Worm (Caenorhabditis elegans) whole organism, late embryonic: ENCODE measurements around the gene lys-10.

ENCODE experiments used
- C08G9.2 ChIP-seq: sonication (generic microtip); optimal IDR thresholded peaks from 2 replicates; lab custom pipeline; 2016; ENCODE audit warnings: mild to moderate bottlenecking, missing genetic modification characterization, moderate library complexity, missing compliant biosample characterization
- F13H6.1 ChIP-seq: sonication (generic microtip); optimal IDR thresholded peaks from 2 replicates; lab custom pipeline; 2016; ENCODE audit warnings: missing genetic modification characterization, missing compliant biosample characterization
- ahr-1 ChIP-seq: sonication (generic microtip); optimal IDR thresholded peaks from 2 replicates; lab custom pipeline; 2016; ENCODE audit warnings: missing genetic modification characterization, missing compliant biosample characterization
- ama-1 ChIP-seq: fragments of 150-350 bp; optimal IDR thresholded peaks from 2 replicates; lab custom pipeline; 2014
- ceh-18 ChIP-seq: sonication (generic microtip); optimal IDR thresholded peaks from 2 replicates; lab custom pipeline; 2016; ENCODE audit warnings: missing genetic modification characterization, missing compliant biosample characterization
- ceh-19 ChIP-seq: fragments of 200-800 bp; sonication (Bioruptor generic); optimal IDR thresholded peaks from 2 replicates; lab custom pipeline; 2018; ENCODE audit warnings: mild to moderate bottlenecking, missing genetic modification characterization, missing compliant biosample characterization
- ceh-2 ChIP-seq: sonication (generic microtip); optimal IDR thresholded peaks from 2 replicates; lab custom pipeline; 2016; ENCODE audit warnings: missing genotype, missing genetic modification characterization, missing compliant biosample characterization
- ceh-22 ChIP-seq: sonication (generic microtip); optimal IDR thresholded peaks from 2 replicates; lab custom pipeline; 2017; ENCODE audit warnings: missing biosample characterization, missing genetic modification characterization
- ceh-30 ChIP-seq: fragments of 150-350 bp; optimal IDR thresholded peaks from 2 replicates; lab custom pipeline; 2014; ENCODE audit warnings: missing biosample characterization, missing genetic modification characterization
- ceh-45 ChIP-seq: fragments of 200-800 bp; sonication (Bioruptor generic); IDR thresholded peaks from 2 replicates; pipeline ENCODE4 v1.3.6; 2022; ENCODE audit warnings: missing genetic modification reagents, missing genetic modification characterization, missing compliant biosample characterization
- che-1 ChIP-seq: sonication (generic microtip); optimal IDR thresholded peaks from 2 replicates; lab custom pipeline; 2016; ENCODE audit warnings: mild to moderate bottlenecking, missing genetic modification characterization, missing compliant biosample characterization
- ets-4 ChIP-seq: sonication (generic microtip); optimal IDR thresholded peaks from 2 replicates; lab custom pipeline; 2016; ENCODE audit warnings: missing genetic modification characterization, missing compliant biosample characterization
- fkh-10 ChIP-seq: fragments of 150-350 bp; optimal IDR thresholded peaks from 2 replicates; lab custom pipeline; 2014; ENCODE audit warnings: missing biosample characterization, missing genetic modification reagents, missing genetic modification characterization
- fkh-6 ChIP-seq: sonication (generic microtip); optimal IDR thresholded peaks from 2 replicates; lab custom pipeline; 2016; ENCODE audit warnings: missing genetic modification characterization, missing compliant biosample characterization
- gmeb-2 ChIP-seq: sonication (generic microtip); optimal IDR thresholded peaks from 2 replicates; lab custom pipeline; 2016; ENCODE audit warnings: missing genetic modification characterization, inconsistent platforms, missing compliant biosample characterization
- hlh-15 ChIP-seq: sonication (generic microtip); optimal IDR thresholded peaks from 2 replicates; lab custom pipeline; 2016; ENCODE audit warnings: missing genetic modification characterization, missing compliant biosample characterization
- hlh-6 ChIP-seq: sonication (generic microtip); optimal IDR thresholded peaks from 2 replicates; lab custom pipeline; 2016; ENCODE audit warnings: missing genotype, missing genetic modification characterization, missing compliant biosample characterization
- hlh-8 ChIP-seq: sonication (generic microtip); optimal IDR thresholded peaks from 2 replicates; lab custom pipeline; 2016; ENCODE audit warnings: missing genotype, missing genetic modification characterization, missing compliant biosample characterization
- lim-6 ChIP-seq: sonication (generic microtip); optimal IDR thresholded peaks from 2 replicates; lab custom pipeline; 2016; ENCODE audit warnings: missing genetic modification characterization, missing compliant biosample characterization
- lin-11 ChIP-seq: fragments of 200-800 bp; sonication (Bioruptor generic); optimal IDR thresholded peaks from 2 replicates; lab custom pipeline; 2018; ENCODE audit warnings: mild to moderate bottlenecking, missing genetic modification characterization, missing compliant biosample characterization
- mec-3 ChIP-seq: sonication (generic microtip); optimal IDR thresholded peaks from 2 replicates; lab custom pipeline; 2016; ENCODE audit warnings: borderline replicate concordance, missing genetic modification characterization, missing compliant biosample characterization
- nfya-1 ChIP-seq: sonication (generic microtip); optimal IDR thresholded peaks from 2 replicates; lab custom pipeline; 2017; ENCODE audit warnings: missing genetic modification characterization, mild to moderate bottlenecking, missing compliant biosample characterization, antibody characterized with exemption, moderate library complexity
- nhr-232 ChIP-seq: sonication (generic microtip); optimal IDR thresholded peaks from 2 replicates; lab custom pipeline; 2016; ENCODE audit warnings: missing genetic modification characterization, missing compliant biosample characterization
- npax-4 ChIP-seq: sonication (generic microtip); optimal IDR thresholded peaks from 2 replicates; lab custom pipeline; 2016; ENCODE audit warnings: missing genetic modification characterization, missing compliant biosample characterization
- pag-3 ChIP-seq: sonication (generic microtip); optimal IDR thresholded peaks from 2 replicates; lab custom pipeline; 2016; ENCODE audit warnings: missing compliant biosample characterization, missing genetic modification characterization, borderline replicate concordance
- pax-1 ChIP-seq: fragments of 150-350 bp; optimal IDR thresholded peaks from 2 replicates; lab custom pipeline; 2014; ENCODE audit warnings: missing biosample characterization, missing genetic modification characterization
- pha-2 ChIP-seq: sonication (generic microtip); optimal IDR thresholded peaks from 2 replicates; lab custom pipeline; 2017; ENCODE audit warnings: mild to moderate bottlenecking, missing genetic modification characterization, missing compliant biosample characterization
- pha-4 ChIP-seq: fragments of 150-350 bp; optimal IDR thresholded peaks from 2 replicates; lab custom pipeline; 2018; ENCODE audit warnings: missing biosample characterization, missing genetic modification reagents, missing genetic modification characterization
- pqm-1 ChIP-seq: sonication (generic microtip); optimal IDR thresholded peaks from 2 replicates; lab custom pipeline; 2016; ENCODE audit warnings: missing genetic modification characterization, missing compliant biosample characterization
- rnt-1 ChIP-seq: sonication (generic microtip); optimal IDR thresholded peaks from 2 replicates; lab custom pipeline; 2016; ENCODE audit warnings: missing genetic modification characterization, missing compliant biosample characterization
- sdc-2 ChIP-seq: sonication (generic microtip); optimal IDR thresholded peaks from 2 replicates; lab custom pipeline; 2016; ENCODE audit warnings: missing genotype, missing genetic modification characterization, missing compliant biosample characterization
- sox-4 ChIP-seq: sonication (generic microtip); optimal IDR thresholded peaks from 2 replicates; lab custom pipeline; 2017; ENCODE audit warnings: mild to moderate bottlenecking, missing genetic modification characterization, inconsistent platforms, missing compliant biosample characterization
- tbx-2 ChIP-seq: sonication (generic microtip); optimal IDR thresholded peaks from 2 replicates; lab custom pipeline; 2016; ENCODE audit warnings: missing genetic modification characterization, missing compliant biosample characterization
- unc-3 ChIP-seq, 2 experiments: fragments of 200-800 bp in 1 of 2; sonication (Bioruptor generic) in 1 of 2; sonication (generic microtip) in 1 of 2; conservative IDR thresholded peaks in 1 of 2; optimal IDR thresholded peaks in 1 of 2; 2 replicates each; pipeline versions ENCODE4 v1.3.6 to Lab custom; 2016 to 2022; ENCODE audit warnings: missing compliant biosample characterization in 2 of 2, missing genetic modification characterization in 2 of 2, missing genetic modification reagents in 1 of 2
- unc-55 ChIP-seq: sonication (generic microtip); optimal IDR thresholded peaks from 2 replicates; lab custom pipeline; 2017; ENCODE audit warnings: missing biosample characterization, missing genetic modification reagents, missing genetic modification characterization
- unc-86 ChIP-seq: sonication (generic microtip); optimal IDR thresholded peaks from 2 replicates; lab custom pipeline; 2016; ENCODE audit warnings: missing genetic modification characterization, missing compliant biosample characterization
- ztf-16 ChIP-seq: sonication (generic microtip); optimal IDR thresholded peaks from 2 replicates; lab custom pipeline; 2017; ENCODE audit warnings: missing genetic modification characterization, missing compliant biosample characterization

Gene lys-10

DNA sequence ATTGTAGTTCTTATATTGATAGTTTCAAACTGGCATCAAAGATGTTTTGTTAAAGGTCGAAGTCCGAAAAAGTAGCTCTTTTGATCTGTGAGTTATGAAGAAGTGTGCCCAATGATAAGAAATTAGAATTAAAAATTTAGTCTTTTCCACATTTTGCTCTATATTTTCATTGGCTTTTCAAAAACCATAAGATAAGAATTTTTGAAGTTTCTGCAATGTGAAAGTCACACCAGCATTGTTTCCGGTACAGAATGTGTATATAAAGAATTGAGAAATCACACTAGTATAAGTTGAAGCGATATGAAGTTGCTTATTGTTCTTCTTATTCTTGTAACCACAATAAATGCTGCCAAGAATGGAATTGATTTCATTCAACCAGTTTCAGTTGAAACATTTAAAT is at the start of gene lys-10:
Gene lys-10 (plus strand): TSS at position 301 of the 400 bp plus-strand sequence.
- no peak for TF ChIP-seq C08G9.2 (tag; lab: Kevin White, UChicago)
- no peak for TF ChIP-seq hlh-8 (tag; lab: Kevin White, UChicago)
- no peak for TF ChIP-seq pax-1
- TF ChIP-seq nhr-232: no peak
- no peak for TF ChIP-seq pha-4
- no peak for TF ChIP-seq rnt-1 (tag; lab: Kevin White, UChicago)
- no peak for TF ChIP-seq hlh-6 (tag; lab: Kevin White, UChicago)
- TF ChIP-seq ceh-19 (GFP tag; lab: Kevin White, UChicago): no peak
- TF ChIP-seq tbx-2 (tag; lab: Kevin White, UChicago): no peak
- TF ChIP-seq hlh-15 (tag; lab: Kevin White, UChicago): no peak

DNA sequence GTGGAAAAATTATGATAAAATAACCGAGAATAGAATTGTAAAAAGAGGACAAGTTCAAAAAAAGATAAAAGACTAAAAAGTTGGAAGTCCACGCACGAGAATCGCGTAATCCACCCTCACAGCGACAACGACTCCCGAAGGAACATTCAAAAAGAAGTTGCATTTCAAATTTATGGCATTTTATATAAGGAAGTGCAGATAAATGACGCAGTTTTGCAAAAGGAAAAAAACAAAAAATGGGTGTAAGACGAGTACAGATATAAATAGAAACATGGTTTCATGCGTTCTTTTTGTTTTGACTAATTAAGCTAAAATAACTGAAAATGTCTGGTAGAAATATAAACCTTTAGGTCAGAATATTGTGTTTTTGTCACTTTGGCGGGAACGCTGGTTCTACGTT is 49.4 kb upstream of the lys-10 start:
- no peak for TF ChIP-seq gmeb-2 (tag; lab: Kevin White, UChicago)
- TF ChIP-seq ceh-19 (GFP tag; lab: Kevin White, UChicago): no peak

- TF ChIP-seq nfya-1 (tag; lab: Kevin White, UChicago) (no peak), pha-2 (tag; lab: Kevin White, UChicago) (no peak), lim-6 (tag; lab: Kevin White, UChicago) (no peak), gmeb-2 (tag; lab: Kevin White, UChicago) (no peak), sox-4 (tag; lab: Kevin White, UChicago) (no peak), C08G9.2 (tag; lab: Kevin White, UChicago) (no peak), ceh-2 (tag; lab: Kevin White, UChicago) (no peak), pax-1 (no peak), ets-4 (tag; lab: Kevin White, UChicago) (no peak), unc-86 (no peak), mec-3 (no peak)
These were observed 46.3 kb upstream of the lys-10 start, which contains the start of gene K07H8.9 for ce11 chrIV:8286352-8286751. TSS of gene K07H8.9 (minus strand) at chrIV:8286476.

DNA sequence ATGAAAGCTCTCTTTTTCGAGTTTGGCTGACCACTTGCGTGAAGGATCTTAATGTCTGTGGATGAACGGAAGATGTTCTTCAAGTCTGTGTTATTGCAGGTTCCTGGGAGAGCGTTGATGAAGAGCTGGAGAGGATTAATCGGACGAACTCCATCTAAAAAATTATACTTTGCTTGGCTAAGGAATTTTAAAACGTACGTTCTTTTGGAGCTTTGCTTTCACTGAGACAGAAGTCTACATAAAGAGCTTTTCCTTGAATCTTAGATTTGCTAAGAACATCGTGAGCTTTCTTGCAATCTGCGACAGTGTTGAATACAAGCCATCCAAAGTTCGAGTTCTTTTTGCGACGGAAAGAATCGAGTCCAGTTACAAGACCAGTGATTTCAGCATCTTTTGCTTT is 45.3 kb upstream of the lys-10 start:
- TF ChIP-seq unc-3 (GFP tag; conservative IDR thresholded peaks at IDR 0.05; lab: Robert Waterston, UW): no peak
- no peak for TF ChIP-seq unc-3 (tag; optimal IDR thresholded peaks at IDR 0.05; lab: Kevin White, UChicago)
- no peak for TF ChIP-seq F13H6.1 (tag; lab: Kevin White, UChicago)
- no peak for TF ChIP-seq pqm-1 (tag; lab: Kevin White, UChicago)
- TF ChIP-seq fkh-6 (tag; lab: Kevin White, UChicago): no peak
- TF ChIP-seq lin-11 (tag; lab: Kevin White, UChicago): no peak
- TF ChIP-seq ztf-16: no peak
- TF ChIP-seq ceh-18 (tag; lab: Kevin White, UChicago): no peak
- no peak for TF ChIP-seq npax-4
- TF ChIP-seq pag-3 (tag; lab: Kevin White, UChicago): no peak
- no peak for TF ChIP-seq unc-86
- no peak for TF ChIP-seq ceh-30
- TF ChIP-seq ceh-45 (GFP tag; lab: Robert Waterston, UW): no peak
- TF ChIP-seq che-1 (tag; lab: Kevin White, UChicago): no peak
- TF ChIP-seq sox-4 (tag; lab: Kevin White, UChicago): no peak
- no peak for TF ChIP-seq hlh-8 (tag; lab: Kevin White, UChicago)
- TF ChIP-seq ets-4 (tag; lab: Kevin White, UChicago): no peak

DNA sequence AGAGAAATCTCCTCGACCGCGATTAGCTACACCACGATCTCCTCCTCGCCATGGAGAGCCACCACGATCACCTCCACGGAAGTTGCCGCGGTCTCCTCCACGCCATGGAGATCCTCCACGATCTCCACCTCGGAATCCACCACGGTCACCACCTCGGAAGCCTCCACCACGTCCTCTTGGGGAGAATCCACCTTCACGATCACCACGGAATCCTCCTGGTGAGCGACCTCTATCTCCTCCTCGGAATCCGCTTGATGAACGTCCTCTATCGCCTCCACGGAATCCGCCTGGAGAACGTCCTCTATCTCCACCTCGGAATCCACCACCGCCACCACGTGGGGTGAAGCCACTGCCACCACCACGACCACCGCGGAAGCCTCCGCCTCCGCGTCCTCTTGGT is 43.5 kb upstream of the lys-10 start:
- TF ChIP-seq rnt-1 (tag; lab: Kevin White, UChicago) (no peak), ahr-1 (no peak), sdc-2 (no peak)

- TF ChIP-seq ceh-19 (GFP tag; lab: Kevin White, UChicago) (no peak), ets-4 (tag; lab: Kevin White, UChicago) (no peak), fkh-10 (no peak), unc-55 (no peak), ceh-45 (GFP tag; lab: Robert Waterston, UW) (no peak), nhr-232 (no peak), nfya-1 (tag; lab: Kevin White, UChicago) (no peak), ceh-22 (tag; lab: Kevin White, UChicago) (no peak), ama-1 (no peak), gmeb-2 (tag; lab: Kevin White, UChicago) (no peak)
- TF ChIP-seq, all 69 proteins: peak for 0
These were observed 43.3 kb upstream of the lys-10 start, which contains the start of gene nucl-1 for ce11 chrIV:8289505-8289579. TSS of gene nucl-1 (minus strand) at chrIV:8289530.
